Worm (Caenorhabditis elegans) whole organism, midembryonic: Measurements from ENCODE around the gene set-31.

Experiments
- T22C8.4 ChIP-seq: fragments of 200-800 bp; sonication (Bioruptor generic); IDR thresholded peaks from 2 replicates; pipeline ENCODE4 v1.3.6; 2022; ENCODE audit warnings: missing genetic modification characterization, missing compliant biosample characterization
- flt-1 ChIP-seq: fragments of 200-800 bp; sonication (Bioruptor generic); IDR thresholded peaks from 2 replicates; pipeline ENCODE4 v1.3.6; 2022; ENCODE audit warnings: missing genetic modification characterization, missing compliant biosample characterization
- med-1 ChIP-seq: sonication (generic microtip); optimal IDR thresholded peaks from 2 replicates; lab custom pipeline; 2017; ENCODE audit warnings: missing genetic modification characterization, mild to moderate bottlenecking, missing compliant biosample characterization, antibody characterized with exemption, missing genetic modification reagents; ENCODE audit not compliant: insufficient read depth
- tab-1 ChIP-seq: fragments of 200-800 bp; sonication (Bioruptor generic); IDR thresholded peaks from 2 replicates; pipeline ENCODE4 v1.3.6; 2022; ENCODE audit warnings: missing genetic modification characterization, missing compliant biosample characterization
- ztf-23 ChIP-seq: fragments of 200-800 bp; sonication (Bioruptor generic); IDR thresholded peaks from 2 replicates; pipeline ENCODE4 v1.3.6; 2022; ENCODE audit warnings: missing genetic modification reagents, missing genetic modification characterization, missing compliant biosample characterization

DNA sequence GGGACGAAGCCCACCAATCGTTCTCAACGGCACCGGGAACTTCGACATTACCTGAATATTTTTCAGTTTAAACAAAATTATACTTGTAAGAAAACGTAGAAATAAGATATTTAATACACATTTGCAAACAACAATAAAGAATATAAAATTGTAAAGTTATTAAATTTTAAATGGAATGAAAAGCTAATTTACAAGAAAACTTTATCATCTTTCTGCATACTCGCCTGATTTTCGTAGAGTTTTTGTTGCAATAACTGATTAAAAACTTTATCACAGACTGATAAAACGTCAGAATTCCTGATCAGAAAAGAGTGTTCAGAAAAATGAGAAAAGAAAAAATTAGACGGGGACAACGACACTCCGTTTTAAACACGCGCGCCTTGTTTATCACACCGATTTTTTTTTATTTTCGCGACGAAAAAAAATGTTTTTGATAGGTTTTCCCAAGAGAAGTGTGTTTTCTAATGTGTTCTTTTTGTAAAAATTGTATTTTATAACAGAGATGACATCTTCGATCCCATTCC, 29.6 kb downstream of the set-31 start, which contains the start of the genes dlat-1 and fntb-1:
- TF ChIP-seq tab-1 (GFP tag; lab: Robert Waterston, UW) (no peak), flt-1 (GFP tag; lab: Robert Waterston, UW) (no peak), med-1 (GFP tag; lab: Kevin White, UChicago) (no peak), T22C8.4 (GFP tag; lab: Robert Waterston, UW) (no peak), ztf-23 (GFP tag; lab: Robert Waterston, UW) (no peak)
